Worm (Caenorhabditis elegans) whole organism, L1 larva: Measurements from ENCODE around the gene acr-2.

Experiments used
- Y116A8C.19 ChIP-seq: sonication (generic microtip); optimal IDR thresholded peaks from 2 replicates; lab custom pipeline; 2016; ENCODE audit warnings: missing compliant biosample characterization, missing genetic modification characterization, borderline replicate concordance
- blmp-1 ChIP-seq: fragments of 150-350 bp; optimal IDR thresholded peaks from 2 replicates; lab custom pipeline; 2014; ENCODE audit warnings: missing biosample characterization, missing genetic modification characterization
- ceh-63 ChIP-seq: fragments of 200-800 bp; sonication (Bioruptor generic); optimal IDR thresholded peaks from 2 replicates; lab custom pipeline; 2018; ENCODE audit warnings: mild to moderate bottlenecking, missing genetic modification characterization, missing compliant biosample characterization
- ceh-8 ChIP-seq: fragments of 200-800 bp; sonication (Bioruptor generic); optimal IDR thresholded peaks from 2 replicates; lab custom pipeline; 2018; ENCODE audit warnings: mild to moderate bottlenecking, missing genetic modification characterization, moderate library complexity, missing compliant biosample characterization
- ceh-82 ChIP-seq, 3 experiments: fragments of 150-350 bp in 1 of 3; sonication (generic microtip) in 2 of 3; optimal IDR thresholded peaks; 2 replicates each; lab custom pipeline; 2014 to 2017; ENCODE audit warnings: missing biosample characterization in 3 of 3, missing genetic modification characterization in 3 of 3
- dpl-1 ChIP-seq, 3 experiments: fragments of 150-350 bp in 2 of 3; sonication (generic microtip) in 1 of 3; optimal IDR thresholded peaks; 2 replicates each; lab custom pipeline; 2014 to 2017; ENCODE audit warnings: missing biosample characterization in 3 of 3, missing genetic modification characterization in 3 of 3, missing genetic modification reagents in 3 of 3
- dsc-1 ChIP-seq: sonication (generic microtip); optimal IDR thresholded peaks from 2 replicates; lab custom pipeline; 2016; ENCODE audit warnings: mild to moderate bottlenecking, missing genetic modification characterization, missing compliant biosample characterization
- efl-3 ChIP-seq: fragments of 200-800 bp; sonication (Bioruptor generic); optimal IDR thresholded peaks from 2 replicates; lab custom pipeline; 2018; ENCODE audit warnings: mild to moderate bottlenecking, missing genetic modification characterization, missing compliant biosample characterization
- egl-13 ChIP-seq: sonication (generic microtip); optimal IDR thresholded peaks from 2 replicates; lab custom pipeline; 2016; ENCODE audit warnings: missing genotype, missing genetic modification reagents, missing genetic modification characterization, missing compliant biosample characterization
- egl-27 ChIP-seq, 2 experiments: fragments of 150-350 bp in 1 of 2; sonication (generic microtip); optimal IDR thresholded peaks; 3 replicates each; lab custom pipeline; 2017 to 2018; ENCODE audit warnings: missing biosample characterization in 2 of 2, missing genetic modification characterization in 2 of 2, missing genetic modification reagents in 2 of 2
- elt-3 ChIP-seq, 6 experiments: fragments of 150-350 bp in 1 of 6; sonication (generic microtip); optimal IDR thresholded peaks; 2 replicates each; lab custom pipeline; 2017 to 2018; ENCODE audit warnings: missing biosample characterization in 6 of 6, missing genetic modification characterization in 6 of 6, inconsistent platforms in 1 of 6
- fkh-10 ChIP-seq: sonication (generic microtip); optimal IDR thresholded peaks from 2 replicates; lab custom pipeline; 2017; ENCODE audit warnings: missing biosample characterization, missing genetic modification reagents, missing genetic modification characterization
- fkh-8 ChIP-seq: sonication (generic microtip); optimal IDR thresholded peaks from 2 replicates; lab custom pipeline; 2016; ENCODE audit warnings: mild to moderate bottlenecking, missing genetic modification characterization, missing compliant biosample characterization
- fos-1 ChIP-seq: fragments of 150-350 bp; optimal IDR thresholded peaks from 2 replicates; lab custom pipeline; 2014; ENCODE audit warnings: missing biosample characterization, missing genetic modification characterization
- grh-1 ChIP-seq: fragments of 200-800 bp; sonication (Bioruptor generic); IDR thresholded peaks from 2 replicates; pipeline ENCODE4 v1.3.6; 2022; ENCODE audit warnings: missing genetic modification reagents, missing genetic modification characterization, missing compliant biosample characterization
- lin-13 ChIP-seq: fragments of 150-350 bp; optimal IDR thresholded peaks from 2 replicates; lab custom pipeline; 2014; ENCODE audit warnings: missing biosample characterization, missing genetic modification reagents, missing genetic modification characterization
- lin-14 ChIP-seq: fragments of 200-800 bp; sonication (Bioruptor generic); optimal IDR thresholded peaks from 2 replicates; lab custom pipeline; 2018; ENCODE audit warnings: mild to moderate bottlenecking, missing genetic modification characterization, moderate library complexity, missing compliant biosample characterization
- lin-39 ChIP-seq: fragments of 150-350 bp; optimal IDR thresholded peaks from 2 replicates; lab custom pipeline; 2014; ENCODE audit warnings: missing biosample characterization, missing genetic modification reagents, missing genetic modification characterization
- mab-9 ChIP-seq: fragments of 200-800 bp; sonication (Bioruptor generic); IDR thresholded peaks from 2 replicates; pipeline ENCODE4 v1.3.6; 2022; ENCODE audit warnings: missing genetic modification reagents, missing genetic modification characterization, missing compliant biosample characterization
- mdl-1 ChIP-seq, 2 experiments: fragments of 150-350 bp; optimal IDR thresholded peaks; 2 replicates each; lab custom pipeline; 2014 to 2017; ENCODE audit warnings: missing biosample characterization in 2 of 2, missing genetic modification characterization in 2 of 2, inconsistent platforms in 1 of 2
- mep-1 ChIP-seq: fragments of 150-350 bp; optimal IDR thresholded peaks from 2 replicates; lab custom pipeline; 2014; ENCODE audit warnings: missing biosample characterization, missing genetic modification characterization
- nhr-11 ChIP-seq: fragments of 150-350 bp; optimal IDR thresholded peaks from 2 replicates; lab custom pipeline; 2014; ENCODE audit warnings: missing biosample characterization, missing genetic modification characterization
- nhr-12 ChIP-seq: sonication (generic microtip); optimal IDR thresholded peaks from 2 replicates; lab custom pipeline; 2017; ENCODE audit warnings: missing biosample characterization, missing genetic modification characterization
- nhr-19 ChIP-seq: fragments of 200-800 bp; sonication (Bioruptor generic); conservative IDR thresholded peaks from 2 replicates; pipeline ENCODE4 v1.3.6; 2022; ENCODE audit warnings: missing genetic modification characterization, missing compliant biosample characterization
- nhr-20 ChIP-seq: sonication (generic microtip); optimal IDR thresholded peaks from 2 replicates; lab custom pipeline; 2016; ENCODE audit warnings: mild to moderate bottlenecking, missing genetic modification characterization, missing compliant biosample characterization
- nhr-237 ChIP-seq: fragments of 150-350 bp; optimal IDR thresholded peaks from 2 replicates; lab custom pipeline; 2014; ENCODE audit warnings: missing biosample characterization, missing genetic modification characterization
- nhr-71 ChIP-seq: sonication (generic microtip); optimal IDR thresholded peaks from 2 replicates; lab custom pipeline; 2016; ENCODE audit warnings: mild to moderate bottlenecking, missing genetic modification characterization, moderate library complexity, missing compliant biosample characterization
- nhr-84 ChIP-seq: sonication (generic microtip); optimal IDR thresholded peaks from 2 replicates; lab custom pipeline; 2017; ENCODE audit warnings: missing biosample characterization, missing genetic modification characterization
- pag-3 ChIP-seq: sonication (generic microtip); optimal IDR thresholded peaks from 2 replicates; lab custom pipeline; 2017; ENCODE audit warnings: missing genetic modification characterization, mild to moderate bottlenecking, missing compliant biosample characterization, antibody characterized with exemption, borderline replicate concordance; ENCODE audit not compliant: insufficient read depth
- pax-3 ChIP-seq: fragments of 200-800 bp; sonication (Bioruptor generic); optimal IDR thresholded peaks from 2 replicates; lab custom pipeline; 2018; ENCODE audit warnings: mild to moderate bottlenecking, missing genetic modification characterization, moderate library complexity, missing compliant biosample characterization
- rnt-1 ChIP-seq: sonication (generic microtip); optimal IDR thresholded peaks from 2 replicates; lab custom pipeline; 2016; ENCODE audit warnings: mild to moderate bottlenecking, missing genetic modification characterization, moderate library complexity, missing compliant biosample characterization
- snu-23 ChIP-seq: sonication (generic microtip); optimal IDR thresholded peaks from 2 replicates; lab custom pipeline; 2016; ENCODE audit warnings: missing genetic modification characterization, missing compliant biosample characterization
- sox-4 ChIP-seq: sonication (generic microtip); optimal IDR thresholded peaks from 2 replicates; lab custom pipeline; 2016; ENCODE audit warnings: missing genetic modification characterization, missing compliant biosample characterization
- sptf-1 ChIP-seq: fragments of 150-350 bp; optimal IDR thresholded peaks from 2 replicates; lab custom pipeline; 2014; ENCODE audit warnings: missing biosample characterization, missing genetic modification characterization
- sup-37 ChIP-seq: fragments of 200-800 bp; sonication (Bioruptor generic); optimal IDR thresholded peaks from 2 replicates; lab custom pipeline; 2018; ENCODE audit warnings: mild to moderate bottlenecking, missing genetic modification characterization, missing compliant biosample characterization
- swsn-7 ChIP-seq: sonication (generic microtip); optimal IDR thresholded peaks from 2 replicates; lab custom pipeline; 2016; ENCODE audit warnings: missing genetic modification characterization, missing compliant biosample characterization
- unc-130 ChIP-seq: fragments of 150-350 bp; optimal IDR thresholded peaks from 2 replicates; lab custom pipeline; 2017; ENCODE audit warnings: missing biosample characterization, missing genetic modification characterization, inconsistent platforms
- unc-86 ChIP-seq: sonication (generic microtip); optimal IDR thresholded peaks from 2 replicates; lab custom pipeline; 2016; ENCODE audit warnings: missing genetic modification characterization, missing compliant biosample characterization
- xbp-1 ChIP-seq: sonication (generic microtip); optimal IDR thresholded peaks from 2 replicates; lab custom pipeline; 2016; ENCODE audit warnings: missing genetic modification characterization, missing compliant biosample characterization
- zag-1 ChIP-seq: fragments of 150-350 bp; optimal IDR thresholded peaks from 2 replicates; lab custom pipeline; 2014; ENCODE audit warnings: missing biosample characterization, missing genetic modification characterization

The acr-2 gene

DNA sequence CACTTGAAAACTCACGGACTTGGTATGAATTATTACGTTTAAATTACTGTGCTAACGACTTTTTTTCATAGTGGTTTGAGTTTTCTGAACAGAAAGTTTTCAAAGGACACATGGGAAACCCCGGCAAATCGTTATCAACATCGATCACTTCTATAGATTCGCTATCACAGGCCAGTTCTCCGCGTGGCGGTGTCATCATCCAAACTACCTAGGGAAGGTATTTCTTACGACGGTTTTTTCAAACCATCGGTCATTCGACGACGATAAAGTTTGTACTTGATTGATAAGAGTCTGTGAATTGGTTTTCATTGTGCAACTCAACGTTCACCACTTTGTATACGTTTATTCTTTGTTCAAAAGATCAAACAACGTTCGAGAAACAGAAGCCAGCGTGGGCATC, 42.2 kb downstream of the acr-2 start (continued):
- TF ChIP-seq nhr-237 (tag; lab: Kevin White, UChicago) (no peak), unc-86 (tag; lab: Kevin White, UChicago) (no peak)

DNA sequence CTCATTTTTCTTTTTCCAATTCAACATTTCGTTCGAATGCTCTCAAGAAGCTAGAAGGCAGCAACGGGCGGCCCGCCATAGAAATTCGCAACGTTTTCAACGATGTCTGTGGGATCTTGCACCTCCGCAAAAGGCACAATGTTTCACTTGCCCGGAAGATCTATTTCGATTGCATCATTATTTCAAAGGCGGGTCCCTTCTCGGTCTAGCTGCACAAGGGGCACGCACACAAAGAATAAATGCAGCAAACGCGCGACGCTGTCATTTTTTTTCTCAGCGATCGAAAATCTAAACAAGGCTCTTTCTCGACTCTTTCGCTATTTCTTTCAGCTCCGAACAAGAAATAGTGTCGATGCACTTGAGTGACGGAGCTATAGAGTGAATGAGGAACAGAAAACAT, 42.6 kb downstream of the acr-2 start:
- peak; percentile 20 for TF ChIP-seq mep-1 (tag; lab: Kevin White, UChicago)
- no peak for TF ChIP-seq dpl-1 (GFP tag; optimal IDR thresholded peaks at IDR 0.05; lab: Kevin White, UChicago)
- peak; percentile 33 for TF ChIP-seq unc-86 (tag; lab: Kevin White, UChicago)
- TF ChIP-seq lin-14 = peak; percentile 85
- peak; percentile 7 for TF ChIP-seq fkh-8
- TF ChIP-seq sptf-1 (tag; lab: Kevin White, UChicago) = no peak
- TF ChIP-seq sup-37 = no peak
- TF ChIP-seq rnt-1 = peak; percentile 7
- TF ChIP-seq zag-1 (tag; lab: Kevin White, UChicago) = no peak
- TF ChIP-seq lin-13 (GFP tag; lab: Kevin White, UChicago) = no peak
- no peak for TF ChIP-seq nhr-237 (tag; lab: Kevin White, UChicago)
- TF ChIP-seq efl-3 = no peak
- TF ChIP-seq swsn-7 (tag; lab: Kevin White, UChicago) = peak; percentile 19
- TF ChIP-seq mab-9 (GFP tag; lab: Robert Waterston, UW) = 0 out of 2 replicates have a peak, but pooled peaks have one; percentile 41
- peak; percentile 31 for TF ChIP-seq egl-13 (tag; lab: Kevin White, UChicago)
- no peak for TF ChIP-seq nhr-84 (tag; lab: Kevin White, UChicago)
- TF ChIP-seq fos-1 (tag; lab: Kevin White, UChicago) = no peak
- no peak for TF ChIP-seq pax-3 (tag; lab: Kevin White, UChicago)
- peak; percentile 82 for TF ChIP-seq fkh-10 (GFP tag; lab: Kevin White, UChicago)
- TF ChIP-seq mdl-1 (tag; optimal IDR thresholded peaks at IDR 0.05; lab: Kevin White, UChicago) = peak in 1 of 2 experiments; percentile 73
- peak in 1 of 3 experiments; percentile 27 for TF ChIP-seq ceh-82 (tag; optimal IDR thresholded peaks at IDR 0.05; lab: Kevin White, UChicago)

DNA sequence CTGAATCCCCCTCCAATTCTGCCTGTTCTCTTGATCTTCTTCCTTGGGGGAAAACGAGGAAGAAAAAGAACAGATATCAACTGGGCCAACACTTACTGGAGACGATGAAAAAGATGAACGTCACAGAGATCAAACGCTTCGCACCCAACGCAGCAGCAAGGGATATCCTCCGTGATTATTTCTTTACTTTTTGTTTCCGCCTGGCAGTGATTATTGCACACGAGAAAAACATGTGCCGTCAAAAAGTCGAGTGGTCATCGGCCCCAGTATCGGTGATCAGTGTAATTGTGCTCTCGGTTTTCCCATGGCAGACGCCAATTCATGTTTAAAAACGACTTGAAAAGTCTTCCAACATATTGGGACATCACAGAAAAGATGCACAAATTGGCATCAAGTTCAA, 43.2 kb downstream of the acr-2 start:
- TF ChIP-seq blmp-1 (tag; lab: Kevin White, UChicago) (peak; percentile 32), lin-39 (tag; lab: Kevin White, UChicago) (no peak), ceh-82 (tag; optimal IDR thresholded peaks at IDR 0.05; lab: Kevin White, UChicago) (peak in 1 of 3 experiments; percentile 3), nhr-19 (GFP tag; lab: Robert Waterston, UW) (peak; percentile 60), elt-3 (tag; optimal IDR thresholded peaks at IDR 0.05; lab: Kevin White, UChicago) (peak in 1 of 6 experiments; percentile 7), egl-27 (tag; optimal IDR thresholded peaks at IDR 0.05; lab: Kevin White, UChicago) (peak in 1 of 2 experiments; percentile 33), xbp-1 (tag; lab: Kevin White, UChicago) (no peak), rnt-1 (peak; percentile 69), nhr-11 (tag; lab: Kevin White, UChicago) (no peak), dsc-1 (tag; lab: Kevin White, UChicago) (peak; percentile 75), nhr-84 (tag; lab: Kevin White, UChicago) (no peak), lin-14 (peak; percentile 68), grh-1 (GFP tag; lab: Robert Waterston, UW) (no peak), ceh-63 (GFP tag; lab: Kevin White, UChicago) (peak; percentile 15), snu-23 (GFP tag; lab: Kevin White, UChicago) (peak; percentile 38), mdl-1 (tag; optimal IDR thresholded peaks at IDR 0.05; lab: Kevin White, UChicago) (no peak), sox-4 (tag; lab: Kevin White, UChicago) (no peak), mep-1 (tag; lab: Kevin White, UChicago) (peak; percentile 21), Y116A8C.19 (tag; lab: Kevin White, UChicago) (no peak), nhr-12 (tag; lab: Kevin White, UChicago) (no peak), nhr-71 (tag; lab: Kevin White, UChicago) (peak; percentile 69), pag-3 (tag; lab: Kevin White, UChicago) (no peak), unc-130 (tag; lab: Kevin White, UChicago) (peak; percentile 36), nhr-20 (peak; percentile 46), ceh-8 (GFP tag; lab: Kevin White, UChicago) (no peak)
